Fruit fly (Drosophila melanogaster) S2 (cell line): Measurements from ENCODE around the gene hiro.

Source experiments
- CG8478 ChIP-seq: fragments of >200 bp; optimal IDR thresholded peaks from 2 replicates; lab custom pipeline; 2018
- CTCF ChIP-seq, 2 experiments: fragments of >200 bp; optimal IDR thresholded peaks; 2 replicates each; lab custom pipeline; 2018

- no peak for TF ChIP-seq CG8478 (lab: Kevin White, UChicago)
- TF ChIP-seq CTCF (optimal IDR thresholded peaks at IDR 0.05; lab: Kevin White, UChicago) = no peak
Observed at dm6 chr3L:675856-676255, 11.9 kb downstream of the hiro start.
